Fruit fly (Drosophila melanogaster): ENCODE data around the gene CG1578.

Gene CG1578

dm6 chrX:11799931-11800330 is 16.4 kb downstream of the CG1578 start (continued):
- TF ChIP-seq lilli (GFP tag; optimal IDR thresholded peaks at IDR 0.05) (no peak), Med (GFP tag) (peak; percentile 65)

dm6 chrX:11798522-11798921 is 17.8 kb downstream of the CG1578 start:
- TF ChIP-seq CG12744 (GFP tag; optimal IDR thresholded peaks at IDR 0.05) (no peak), gro (GFP tag; optimal IDR thresholded peaks at IDR 0.05) (no peak), mld (GFP tag; IDR thresholded peaks at IDR 0.05; ENCODE audit: partially characterized antibody) (no peak), NfI (GFP tag; optimal IDR thresholded peaks at IDR 0.05) (no peak), CG7928 (GFP tag; optimal IDR thresholded peaks at IDR 0.05) (no peak), HmgD (GFP tag; optimal IDR thresholded peaks at IDR 0.05) (no peak), CG31365 (tag; optimal IDR thresholded peaks at IDR 0.05) (peak; percentile 69), tio (GFP tag; optimal IDR thresholded peaks at IDR 0.05) (no peak), CG6854 (GFP tag; optimal IDR thresholded peaks at IDR 0.05) (no peak), CG18011 (GFP tag; optimal IDR thresholded peaks at IDR 0.05) (peak; percentile 91), Hr3 (GFP tag; optimal IDR thresholded peaks at IDR 0.05) (peak; percentile 45), CG10267 (tag; optimal IDR thresholded peaks at IDR 0.05) (no peak), fru (optimal IDR thresholded peaks at IDR 0.05) (no peak), lola (GFP tag; optimal IDR thresholded peaks at IDR 0.05) (no peak), hbn (GFP tag; IDR thresholded peaks at IDR 0.05; ENCODE audit: partially characterized antibody) (no peak), CG4820 (GFP tag; optimal IDR thresholded peaks at IDR 0.05) (no peak), CG18599 (GFP tag; optimal IDR thresholded peaks at IDR 0.05) (no peak), zen (tag; optimal IDR thresholded peaks at IDR 0.05) (peak; percentile 17), CG8290 (GFP tag; optimal IDR thresholded peaks at IDR 0.05) (peak; percentile 93), CG8290 (tag; optimal IDR thresholded peaks at IDR 0.05) (peak in 1 of 2 experiments; percentile 3), sisA (GFP tag; IDR thresholded peaks at IDR 0.05) (no peak), CG14710 (tag; optimal IDR thresholded peaks at IDR 0.05) (peak; percentile 41), sens (GFP tag) (peak; percentile 6), Dfd (GFP tag; optimal IDR thresholded peaks at IDR 0.05) (no peak), stwl (tag; optimal IDR thresholded peaks at IDR 0.05) (peak; percentile 39), phol (tag; optimal IDR thresholded peaks at IDR 0.05) (peak; percentile 40), CG5180 (GFP tag; optimal IDR thresholded peaks at IDR 0.05) (no peak), Hey (tag; optimal IDR thresholded peaks at IDR 0.05) (no peak)

dm6 chrX:11796925-11797324 is 19.4 kb downstream of the CG1578 start:
- no peak for TF ChIP-seq CG17328 (GFP tag; IDR thresholded peaks at IDR 0.05)
- TF ChIP-seq Med (GFP tag) = peak; percentile 43
- peak; percentile 52 for TF ChIP-seq Ets97D (GFP tag; optimal IDR thresholded peaks at IDR 0.05)
- peak; percentile 50; the same call in 1 of the 2 replicates for TF ChIP-seq amos (GFP tag; IDR thresholded peaks at IDR 0.05; ENCODE audit: partially characterized antibody)
- no peak for TF ChIP-seq CG4820 (GFP tag; optimal IDR thresholded peaks at IDR 0.05)
- TF ChIP-seq prd (optimal IDR thresholded peaks at IDR 0.05) = no peak
- 0 out of 3 replicates have a peak, but pooled peaks have one; percentile 10 for TF ChIP-seq prd (GFP tag; IDR thresholded peaks at IDR 0.05)
- TF ChIP-seq stwl (tag; optimal IDR thresholded peaks at IDR 0.05) = peak; percentile 100
- TF ChIP-seq Elba2 (GFP tag; optimal IDR thresholded peaks at IDR 0.05) = peak; percentile 92
- peak; percentile 45; the same call in 1 of the 2 replicates for TF ChIP-seq bbx (GFP tag; IDR thresholded peaks at IDR 0.05; ENCODE audit: partially characterized antibody)
- TF ChIP-seq CG14710 (tag; optimal IDR thresholded peaks at IDR 0.05) = peak; percentile 99
- no peak for TF ChIP-seq pfk (GFP tag; optimal IDR thresholded peaks at IDR 0.05)
- TF ChIP-seq Lhr (GFP tag; optimal IDR thresholded peaks at IDR 0.05) = peak; percentile 1
- no peak for TF ChIP-seq Ssrp (tag; optimal IDR thresholded peaks at IDR 0.05)
- peak; percentile 48; the same call in 1 of the 2 replicates for TF ChIP-seq Scr (GFP tag; IDR thresholded peaks at IDR 0.05; ENCODE audit: partially characterized antibody)
- TF ChIP-seq CG10267 (tag; optimal IDR thresholded peaks at IDR 0.05) = peak; percentile 37
- peak; percentile 34; the same call in 1 of the 3 replicates for TF ChIP-seq Opbp (GFP tag; IDR thresholded peaks at IDR 0.05; ENCODE audit: partially characterized antibody)
- TF ChIP-seq Dp (GFP tag; optimal IDR thresholded peaks at IDR 0.05) = no peak
- 0 out of 4 replicates have a peak, but pooled peaks have one; percentile 28 for TF ChIP-seq Dll (GFP tag; IDR thresholded peaks at IDR 0.05; ENCODE audit: partially characterized antibody)
- peak; percentile 34 for TF ChIP-seq Sry-δ (GFP tag; optimal IDR thresholded peaks at IDR 0.05)
- peak; percentile 61 for TF ChIP-seq cg (GFP tag; optimal IDR thresholded peaks at IDR 0.05)
- TF ChIP-seq CG9817 (tag; optimal IDR thresholded peaks at IDR 0.05) = no peak
- TF ChIP-seq CG16813 (GFP tag; IDR thresholded peaks at IDR 0.05; ENCODE audit: partially characterized antibody) = peak; percentile 63

Measured in whole organism, embryonic.